Worm (Caenorhabditis elegans): Measurements from ENCODE around the gene praf-3.

- TF ChIP-seq unc-62 (GFP tag; optimal IDR thresholded peaks at IDR 0.05) (no peak), unc-120 (tag; optimal IDR thresholded peaks at IDR 0.05; ENCODE audit: poor library complexity, severe bottlenecking) (no peak), nhr-76 (tag; optimal IDR thresholded peaks at IDR 0.05) (no peak), pha-4 (tag; optimal IDR thresholded peaks at IDR 0.05) (no peak), nhr-237 (tag; optimal IDR thresholded peaks at IDR 0.05) (no peak), ces-1 (GFP tag; optimal IDR thresholded peaks at IDR 0.05) (no peak), nhr-12 (tag; optimal IDR thresholded peaks at IDR 0.05) (no peak), flh-1 (GFP tag; optimal IDR thresholded peaks at IDR 0.05) (no peak), elt-1 (tag; optimal IDR thresholded peaks at IDR 0.05; ENCODE audit: borderline replicate concordance, insufficient read depth) (no peak), M03D4.4 (tag; optimal IDR thresholded peaks at IDR 0.05) (no peak)
Observed at ce11 chrIV:8397814-8398213, 18.0 kb downstream of the praf-3 start.
